Fruit fly (Drosophila melanogaster): Measurements from ENCODE around the gene CG6885.
A peak's percentile ranks its signal among the peaks of the same experiment; 100 is the strongest.

Gene CG6885

DNA sequence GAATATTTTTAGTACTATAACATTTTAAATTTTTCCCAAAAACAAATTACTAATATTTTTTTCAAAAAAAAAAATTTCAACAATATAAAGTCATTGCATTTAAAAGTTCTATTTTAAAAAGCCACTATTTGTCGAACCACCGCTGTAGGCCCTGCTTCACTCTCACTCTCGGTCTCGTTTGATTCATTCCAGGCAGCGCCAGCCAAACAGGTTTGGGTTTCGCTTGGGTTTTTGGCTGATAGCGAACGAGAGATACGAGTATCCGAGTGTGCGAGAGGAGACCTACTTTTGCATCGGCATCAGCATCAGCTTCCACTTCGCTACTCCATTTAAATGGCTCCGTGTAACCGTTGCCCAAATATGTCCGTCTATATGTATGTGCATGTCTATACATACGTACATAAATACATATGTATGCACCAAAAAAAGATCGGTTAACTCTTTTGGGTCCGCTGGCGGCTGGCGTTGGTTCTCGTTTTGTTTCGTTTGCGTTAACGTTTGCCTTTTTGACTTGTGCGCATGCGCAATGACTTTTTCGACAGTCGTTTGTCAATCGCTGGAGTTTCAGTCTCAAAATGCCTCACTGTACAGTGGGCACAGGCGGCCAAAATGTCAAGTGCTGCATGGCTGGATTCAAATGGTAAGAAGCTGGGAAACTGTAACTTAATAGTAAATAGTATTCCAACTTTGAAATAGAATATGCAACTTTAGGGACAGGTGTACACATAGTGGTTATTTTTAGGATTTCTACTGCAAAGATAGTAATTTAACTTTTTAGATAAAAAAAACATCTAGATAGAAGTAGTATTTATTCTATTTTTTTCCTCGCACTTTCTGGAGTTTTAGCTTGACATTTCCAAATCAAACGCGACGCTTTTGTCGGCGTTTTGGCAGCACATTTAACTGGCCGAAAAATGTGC is 24.8 kb downstream of the CG6885 start (continued):
- TF ChIP-seq D19B (GFP tag; optimal IDR thresholded peaks at IDR 0.05) = peak; percentile 27
- TF ChIP-seq CG43689 (GFP tag; IDR thresholded peaks at IDR 0.05) = peak; percentile 70
- TF ChIP-seq CG11723 (GFP tag; optimal IDR thresholded peaks at IDR 0.05) = peak; percentile 42
- 0 out of 3 replicates have a peak, but pooled peaks have one; percentile 33 for TF ChIP-seq C15 (GFP tag; IDR thresholded peaks at IDR 0.05)
- peak; percentile 79 for TF ChIP-seq CG14441 (GFP tag; IDR thresholded peaks at IDR 0.05)
- peak; percentile 49 for TF ChIP-seq CG4820 (GFP tag; optimal IDR thresholded peaks at IDR 0.05)
- TF ChIP-seq CG11085 (GFP tag; IDR thresholded peaks at IDR 0.05) = no peak
- no peak for TF ChIP-seq Dref (GFP tag; IDR thresholded peaks at IDR 0.05)
- peak; percentile 76 for TF ChIP-seq Abd-B (GFP tag; optimal IDR thresholded peaks at IDR 0.05)
- peak; percentile 49 for TF ChIP-seq CG11398 (GFP tag; optimal IDR thresholded peaks at IDR 0.05)
- TF ChIP-seq az2 (GFP tag; optimal IDR thresholded peaks at IDR 0.05) = peak; percentile 73
- no peak for TF ChIP-seq da (GFP tag; optimal IDR thresholded peaks at IDR 0.05)
- 0 out of 3 replicates have a peak, but pooled peaks have one; percentile 45 for TF ChIP-seq CG11456 (GFP tag; IDR thresholded peaks at IDR 0.05)
- peak; percentile 63 for TF ChIP-seq CG32772 (GFP tag; IDR thresholded peaks at IDR 0.05)
- TF ChIP-seq CG10959 (GFP tag; IDR thresholded peaks at IDR 0.05) = no peak
- TF ChIP-seq eyg (GFP tag; optimal IDR thresholded peaks at IDR 0.05) = peak; percentile 41
- no peak for TF ChIP-seq mirr (GFP tag; optimal IDR thresholded peaks at IDR 0.05)
- peak; percentile 55 for TF ChIP-seq B-H1 (GFP tag; IDR thresholded peaks at IDR 0.05)
- TF ChIP-seq CG31388 (GFP tag; optimal IDR thresholded peaks at IDR 0.05) = no peak
- TF ChIP-seq CG10565 (GFP tag; optimal IDR thresholded peaks at IDR 0.05) = no peak
- TF ChIP-seq zen (tag; optimal IDR thresholded peaks at IDR 0.05) = no peak
- peak; percentile 50 for TF ChIP-seq vfl (GFP tag; optimal IDR thresholded peaks at IDR 0.05)
- TF ChIP-seq row (GFP tag; IDR thresholded peaks at IDR 0.05) = peak; percentile 79
- TF ChIP-seq CG8359 (GFP tag; optimal IDR thresholded peaks at IDR 0.05; ENCODE audit: borderline replicate concordance) = peak; percentile 14
- TF ChIP-seq E2f1 (GFP tag; IDR thresholded peaks at IDR 0.05) = peak; percentile 65
- TF ChIP-seq Rx (GFP tag; IDR thresholded peaks at IDR 0.05) = peak; percentile 42; the same call in 1 of the 2 replicates
- TF ChIP-seq unpg (GFP tag; optimal IDR thresholded peaks at IDR 0.05) = peak; percentile 72
- TF ChIP-seq gfzf (GFP tag; optimal IDR thresholded peaks at IDR 0.05) = no peak
- no peak for TF ChIP-seq GATAe (GFP tag; conservative IDR thresholded peaks at IDR 0.05)
- TF ChIP-seq CG1792 (GFP tag; optimal IDR thresholded peaks at IDR 0.05) = no peak
- peak; percentile 84 for TF ChIP-seq seq (GFP tag; IDR thresholded peaks at IDR 0.05)
- TF ChIP-seq CG15601 (tag; optimal IDR thresholded peaks at IDR 0.05) = peak; percentile 12
- peak; percentile 85 for TF ChIP-seq CG17359 (tag; optimal IDR thresholded peaks at IDR 0.05)
- TF ChIP-seq dpn (GFP tag; optimal IDR thresholded peaks at IDR 0.05) = peak; percentile 51 to 56
- TF ChIP-seq Myb (GFP tag; optimal IDR thresholded peaks at IDR 0.05) = peak; percentile 34
- TF ChIP-seq bsh (GFP tag; optimal IDR thresholded peaks at IDR 0.05) = no peak
- peak; percentile 46 for TF ChIP-seq gcm (GFP tag; optimal IDR thresholded peaks at IDR 0.05)
- no peak for TF ChIP-seq chm (GFP tag; IDR thresholded peaks at IDR 0.05)
- no peak for TF ChIP-seq sc (optimal IDR thresholded peaks at IDR 0.05)
- TF ChIP-seq sc (GFP tag; optimal IDR thresholded peaks at IDR 0.05) = peak; percentile 5
- peak; percentile 46; the same call in 1 of the 2 replicates for TF ChIP-seq CG6272 (GFP tag; IDR thresholded peaks at IDR 0.05)
- TF ChIP-seq otp (GFP tag; IDR thresholded peaks at IDR 0.05) = peak; percentile 51; the same call in 1 of the 3 replicates
- TF ChIP-seq CG42726 (GFP tag; IDR thresholded peaks at IDR 0.05; ENCODE audit: partially characterized antibody) = no peak
- peak; percentile 75 for TF ChIP-seq Xbp1 (GFP tag; optimal IDR thresholded peaks at IDR 0.05)
- peak; percentile 8; the same call in 1 of the 2 replicates for TF ChIP-seq NFAT (GFP tag; IDR thresholded peaks at IDR 0.05)
- TF ChIP-seq CG4282 (GFP tag; optimal IDR thresholded peaks at IDR 0.05) = no peak
- TF ChIP-seq CG15269 (tag; optimal IDR thresholded peaks at IDR 0.05) = peak; percentile 86
- TF ChIP-seq fd3F (GFP tag; optimal IDR thresholded peaks at IDR 0.05) = peak; percentile 84
- no peak for TF ChIP-seq trem (tag; optimal IDR thresholded peaks at IDR 0.05)

Data from whole organism, embryonic.